Fruit fly (Drosophila melanogaster) whole organism, embryonic: ENCODE results near the gene Sas-6.

Source experiments
- B-H2 ChIP-seq: fragments of 200-800 bp; sonication (Bioruptor generic); optimal IDR thresholded peaks from 2 replicates; lab custom pipeline; 2018; ENCODE audit warnings: missing biosample characterization, mild to moderate bottlenecking, missing genetic modification characterization
- CG10565 ChIP-seq: fragments of 200-800 bp; sonication (Bioruptor generic); optimal IDR thresholded peaks from 3 replicates; lab custom pipeline; 2016; ENCODE audit warnings: missing biosample characterization, mild to moderate bottlenecking, missing genetic modification characterization
- CG11247 ChIP-seq: fragments of 200-800 bp; sonication (Bioruptor generic); IDR thresholded peaks from 2 replicates; pipeline ENCODE4 v1.3.6; 2022; ENCODE audit warnings: missing biosample characterization, missing genetic modification characterization
- CG11696 ChIP-seq: fragments of 200-800 bp; sonication (Bioruptor generic); IDR thresholded peaks from 2 replicates; pipeline ENCODE4 v1.3.6; 2022; ENCODE audit warnings: missing biosample characterization, missing genetic modification characterization
- CG11723 ChIP-seq: fragments of 200-800 bp; sonication (Bioruptor generic); optimal IDR thresholded peaks from 2 replicates; lab custom pipeline; 2017; ENCODE audit warnings: missing biosample characterization, mild to moderate bottlenecking, missing genetic modification characterization
- CG15479 ChIP-seq: fragments of 200-800 bp; sonication (Bioruptor generic); optimal IDR thresholded peaks from 3 replicates; lab custom pipeline; 2019; ENCODE audit warnings: missing biosample characterization, mild to moderate bottlenecking, missing genetic modification characterization, moderate library complexity
- CG16815 ChIP-seq: fragments of 200-800 bp; sonication (Bioruptor generic); optimal IDR thresholded peaks from 3 replicates; lab custom pipeline; 2017; ENCODE audit warnings: missing biosample characterization, mild to moderate bottlenecking, missing genetic modification characterization
- CG16863 ChIP-seq: fragments of 200-800 bp; sonication (Bioruptor generic); optimal IDR thresholded peaks from 3 replicates; lab custom pipeline; 2016; ENCODE audit warnings: missing biosample characterization, missing genetic modification characterization
- CG1792 ChIP-seq: fragments of 200-800 bp; sonication (Bioruptor generic); optimal IDR thresholded peaks from 2 replicates; lab custom pipeline; 2016; ENCODE audit warnings: missing biosample characterization, missing genetic modification characterization
- CG18476 ChIP-seq: fragments of 200-800 bp; sonication (Bioruptor generic); optimal IDR thresholded peaks from 2 replicates; lab custom pipeline; 2016; ENCODE audit warnings: missing biosample characterization, mild to moderate bottlenecking, missing genetic modification characterization
- CG18619 ChIP-seq: fragments of 200-800 bp; sonication (Bioruptor generic); optimal IDR thresholded peaks from 3 replicates; lab custom pipeline; 2017; ENCODE audit warnings: missing biosample characterization, mild to moderate bottlenecking, missing genetic modification characterization
- CG2120 ChIP-seq: fragments of 200-800 bp; sonication (Bioruptor generic); optimal IDR thresholded peaks from 3 replicates; lab custom pipeline; 2016; ENCODE audit warnings: missing biosample characterization, missing genetic modification characterization
- CG2712 ChIP-seq: fragments of 200-800 bp; optimal IDR thresholded peaks from 3 replicates; lab custom pipeline; 2019; ENCODE audit warnings: missing biosample characterization, mild to moderate bottlenecking, missing genetic modification characterization, moderate library complexity
- CG2875 ChIP-seq: fragments of 200-800 bp; sonication (Bioruptor generic); optimal IDR thresholded peaks from 2 replicates; lab custom pipeline; 2017; ENCODE audit warnings: missing biosample characterization, mild to moderate bottlenecking, missing genetic modification characterization, missing genetic modification reagents
- CG31388 ChIP-seq: fragments of 200-800 bp; sonication (Bioruptor generic); optimal IDR thresholded peaks from 2 replicates; lab custom pipeline; 2016; ENCODE audit warnings: missing biosample characterization, missing genetic modification characterization
- CG4404 ChIP-seq: fragments of 200-800 bp; sonication (Bioruptor generic); IDR thresholded peaks from 2 replicates; pipeline ENCODE4 v1.3.6; 2022; ENCODE audit warnings: missing biosample characterization, missing genetic modification characterization
- CG5953 ChIP-seq: fragments of 200-800 bp; sonication (Bioruptor generic); IDR thresholded peaks from 2 replicates; pipeline ENCODE4 v1.3.6; 2022; ENCODE audit warnings: missing biosample characterization, missing genetic modification characterization
- CG6272 ChIP-seq: fragments of 200-800 bp; sonication (Bioruptor generic); IDR thresholded peaks from 2 replicates; pipeline ENCODE4 v1.3.6; 2022; ENCODE audit warnings: missing biosample characterization, missing genetic modification characterization
- CG7556 ChIP-seq: fragments of 200-800 bp; sonication (Bioruptor generic); optimal IDR thresholded peaks from 2 replicates; lab custom pipeline; 2017; ENCODE audit warnings: missing biosample characterization, mild to moderate bottlenecking, missing genetic modification characterization
- CG8944 ChIP-seq: fragments of 200-800 bp; sonication (Bioruptor generic); optimal IDR thresholded peaks from 3 replicates; lab custom pipeline; 2016; ENCODE audit warnings: missing biosample characterization, missing genetic modification characterization
- CG9215 ChIP-seq: fragments of 200-800 bp; sonication (Bioruptor generic); IDR thresholded peaks from 2 replicates; pipeline ENCODE4 v1.3.6; 2022; ENCODE audit warnings: missing biosample characterization, missing genetic modification characterization
- Camta ChIP-seq: fragments of 200-800 bp; sonication (Bioruptor generic); optimal IDR thresholded peaks from 2 replicates; lab custom pipeline; 2016; ENCODE audit warnings: missing biosample characterization, missing genetic modification characterization
- E2f2 ChIP-seq: fragments of 200-800 bp; sonication (Bioruptor generic); IDR thresholded peaks from 2 replicates; pipeline ENCODE4 v1.3.6; 2022; ENCODE audit warnings: missing biosample characterization, missing genetic modification characterization
- Fer3 ChIP-seq: fragments of 200-800 bp; sonication (Bioruptor generic); optimal IDR thresholded peaks from 2 replicates; lab custom pipeline; 2018; ENCODE audit warnings: missing biosample characterization, mild to moderate bottlenecking, missing genetic modification characterization, moderate library complexity
- HHEX ChIP-seq: fragments of 200-800 bp; sonication (Bioruptor generic); optimal IDR thresholded peaks from 3 replicates; lab custom pipeline; 2017; ENCODE audit warnings: missing biosample characterization, mild to moderate bottlenecking, missing genetic modification characterization, missing genetic modification reagents
- NK7.1 ChIP-seq: fragments of 200-800 bp; sonication (Bioruptor generic); optimal IDR thresholded peaks from 3 replicates; lab custom pipeline; 2016; ENCODE audit warnings: missing biosample characterization, missing genetic modification characterization
- Oli ChIP-seq: fragments of 200-800 bp; sonication (Bioruptor generic); optimal IDR thresholded peaks from 2 replicates; lab custom pipeline; 2018; ENCODE audit warnings: missing biosample characterization, mild to moderate bottlenecking, missing genetic modification characterization, moderate library complexity
- Sry-δ ChIP-seq: fragments of 200-800 bp; sonication (Bioruptor generic); optimal IDR thresholded peaks from 2 replicates; lab custom pipeline; 2016; ENCODE audit warnings: missing biosample characterization, missing genetic modification characterization
- abd-A ChIP-seq: fragments of 200-800 bp; sonication (Bioruptor generic); optimal IDR thresholded peaks from 3 replicates; lab custom pipeline; 2019; ENCODE audit warnings: missing biosample characterization, mild to moderate bottlenecking, missing genetic modification characterization, moderate library complexity
- amos ChIP-seq: fragments of 200-800 bp; sonication (Bioruptor generic); IDR thresholded peaks from 2 replicates; pipeline ENCODE4 v1.3.6; 2022; ENCODE audit warnings: missing biosample characterization, missing genetic modification characterization; ENCODE audit not compliant: partially characterized antibody
- ara ChIP-seq: fragments of 200-800 bp; sonication (Bioruptor generic); IDR thresholded peaks from 2 replicates; pipeline ENCODE4 v1.3.6; 2022; ENCODE audit warnings: missing biosample characterization, missing genetic modification characterization
- ase ChIP-seq: fragments of 200-800 bp; sonication (Bioruptor generic); IDR thresholded peaks from 3 replicates; pipeline ENCODE4 v1.3.6; 2022; ENCODE audit warnings: missing biosample characterization, missing genetic modification characterization
- cad ChIP-seq: fragments of >200 bp; optimal IDR thresholded peaks from 2 replicates; lab custom pipeline; 2017; ENCODE audit warnings: missing biosample characterization, missing genetic modification characterization
- fd102C ChIP-seq: fragments of 200-800 bp; sonication (Bioruptor generic); optimal IDR thresholded peaks from 2 replicates; lab custom pipeline; 2018; ENCODE audit warnings: missing biosample characterization, mild to moderate bottlenecking, missing genetic modification characterization, moderate library complexity
- fd3F ChIP-seq: fragments of 200-800 bp; sonication (Bioruptor generic); optimal IDR thresholded peaks from 2 replicates; lab custom pipeline; 2018; ENCODE audit warnings: missing biosample characterization, mild to moderate bottlenecking, missing genetic modification characterization, moderate library complexity
- fd96Cb ChIP-seq: fragments of 200-800 bp; sonication (Bioruptor generic); optimal IDR thresholded peaks from 2 replicates; lab custom pipeline; 2018; ENCODE audit warnings: missing biosample characterization, mild to moderate bottlenecking, missing genetic modification characterization, moderate library complexity
- gce ChIP-seq: fragments of 200-800 bp; sonication (Bioruptor generic); IDR thresholded peaks from 3 replicates; pipeline ENCODE4 v1.3.6; 2022; ENCODE audit warnings: missing biosample characterization, missing genetic modification characterization
- gcm2 ChIP-seq: fragments of 200-800 bp; sonication (Bioruptor generic); optimal IDR thresholded peaks from 2 replicates; lab custom pipeline; 2016; ENCODE audit warnings: missing biosample characterization, missing genetic modification characterization
- gem ChIP-seq: fragments of 200-800 bp; sonication (Bioruptor generic); optimal IDR thresholded peaks from 2 replicates; lab custom pipeline; 2019; ENCODE audit warnings: missing biosample characterization, mild to moderate bottlenecking, missing genetic modification characterization, moderate library complexity
- ken ChIP-seq: fragments of 200-800 bp; sonication (Bioruptor generic); IDR thresholded peaks from 3 replicates; pipeline ENCODE4 v1.3.6; 2022; ENCODE audit warnings: missing biosample characterization, missing genetic modification characterization
- knrl ChIP-seq: fragments of 200-800 bp; sonication (Bioruptor generic); IDR thresholded peaks from 3 replicates; pipeline ENCODE4 v1.3.6; 2022; ENCODE audit warnings: missing biosample characterization, missing genetic modification characterization; ENCODE audit not compliant: partially characterized antibody
- lmd ChIP-seq: fragments of 200-800 bp; sonication (Bioruptor generic); IDR thresholded peaks from 2 replicates; pipeline ENCODE4 v1.3.6; 2022; ENCODE audit warnings: missing biosample characterization, missing genetic modification characterization
- nerfin-2 ChIP-seq: fragments of 200-800 bp; sonication (Bioruptor generic); IDR thresholded peaks from 2 replicates; pipeline ENCODE4 v1.3.6; 2022; ENCODE audit warnings: missing biosample characterization, missing genetic modification characterization; ENCODE audit not compliant: partially characterized antibody
- nmo ChIP-seq: fragments of 200-800 bp; sonication (Bioruptor generic); optimal IDR thresholded peaks from 2 replicates; lab custom pipeline; 2018; ENCODE audit warnings: missing biosample characterization, mild to moderate bottlenecking, missing genetic modification characterization, moderate library complexity
- odd ChIP-seq: fragments of 200-800 bp; sonication (Bioruptor generic); optimal IDR thresholded peaks from 2 replicates; lab custom pipeline; 2017; ENCODE audit warnings: missing biosample characterization, mild to moderate bottlenecking, missing genetic modification characterization
- onecut ChIP-seq: fragments of 200-800 bp; sonication (Bioruptor generic); IDR thresholded peaks from 2 replicates; pipeline ENCODE4 v1.3.6; 2022; ENCODE audit warnings: missing biosample characterization, missing genetic modification characterization
- seq ChIP-seq: fragments of 200-800 bp; sonication (Bioruptor generic); IDR thresholded peaks from 2 replicates; pipeline ENCODE4 v1.3.6; 2022; ENCODE audit warnings: missing biosample characterization, missing genetic modification characterization
- sna ChIP-seq: fragments of 200-800 bp; sonication (Bioruptor generic); IDR thresholded peaks from 2 replicates; pipeline ENCODE4 v1.3.6; 2022; ENCODE audit warnings: missing biosample characterization, missing genetic modification characterization; ENCODE audit not compliant: partially characterized antibody
- ssp ChIP-seq: fragments of 200-800 bp; sonication (Bioruptor generic); IDR thresholded peaks from 2 replicates; pipeline ENCODE4 v1.3.6; 2022; ENCODE audit warnings: missing biosample characterization, missing genetic modification characterization
- tin ChIP-seq: fragments of 200-800 bp; sonication (Bioruptor generic); optimal IDR thresholded peaks from 3 replicates; lab custom pipeline; 2016; ENCODE audit warnings: missing biosample characterization, missing genetic modification characterization
- yki ChIP-seq: fragments of >200 bp; optimal IDR thresholded peaks from 3 replicates; lab custom pipeline; 2018

Gene Sas-6

dm6 chr3R:29997607-29998236 lies 2.6 kb downstream of the Sas-6 start, which contains the start of the genes CG15525 and CG11504 (continued):
- TF ChIP-seq CG31388 (GFP tag; lab: Kevin White, UChicago), result no peak
- TF ChIP-seq cad (GFP tag; lab: Kevin White, UChicago), result no peak
- no peak for TF ChIP-seq CG1792 (GFP tag; lab: Kevin White, UChicago)
- no peak for TF ChIP-seq CG10565 (GFP tag; lab: Kevin White, UChicago)
- TF ChIP-seq CG11247 (GFP tag; lab: Robert Waterston, UW), result no peak
- TF ChIP-seq B-H2 (GFP tag; lab: Kevin White, UChicago), result no peak
- no peak for TF ChIP-seq gem (tag; lab: Kevin White, UChicago)
- TF ChIP-seq tin (GFP tag; lab: Kevin White, UChicago), result peak; percentile 41
- TF ChIP-seq lmd (GFP tag; lab: Robert Waterston, UW), result 0 out of 2 replicates have a peak, but pooled peaks have one; percentile 33
- no peak for TF ChIP-seq HHEX
- peak; percentile 43; the same call in 1 of the 3 replicates for TF ChIP-seq ase (GFP tag; lab: Robert Waterston, UW)
- TF ChIP-seq fd3F, result peak; percentile 10
- TF ChIP-seq CG5953 (GFP tag; lab: Robert Waterston, UW), result peak; percentile 38; the same call in 1 of the 2 replicates
- TF ChIP-seq CG16815, result no peak
- peak; percentile 62 for TF ChIP-seq nmo (GFP tag; lab: Kevin White, UChicago)
- peak; percentile 22; the same call in 1 of the 2 replicates for TF ChIP-seq ssp
- TF ChIP-seq CG2875 (GFP tag; lab: Kevin White, UChicago), result no peak
- TF ChIP-seq amos (GFP tag; lab: Robert Waterston, UW), result peak; percentile 79
- no peak for TF ChIP-seq ara
- TF ChIP-seq nerfin-2, result peak; percentile 86
- TF ChIP-seq Sry-δ (GFP tag; lab: Kevin White, UChicago), result peak; percentile 74
- peak; percentile 75 for TF ChIP-seq CG2120 (GFP tag; lab: Kevin White, UChicago)
- no peak for TF ChIP-seq CG18619
- no peak for TF ChIP-seq CG11696 (GFP tag; lab: Robert Waterston, UW)
- peak; percentile 92 for TF ChIP-seq knrl (GFP tag; lab: Robert Waterston, UW)
- TF ChIP-seq ken (GFP tag; lab: Robert Waterston, UW), result no peak
- TF ChIP-seq CG18476 (GFP tag; lab: Kevin White, UChicago), result peak; percentile 47
- peak; percentile 17 for TF ChIP-seq CG16863 (GFP tag; lab: Kevin White, UChicago)
- no peak for TF ChIP-seq Oli
- TF ChIP-seq E2f2 (GFP tag; lab: Robert Waterston, UW), result peak; percentile 50
- peak; percentile 60 for TF ChIP-seq onecut (GFP tag; lab: Robert Waterston, UW)
- TF ChIP-seq CG6272 (GFP tag; lab: Robert Waterston, UW), result peak; percentile 66
- TF ChIP-seq CG15479 (GFP tag; lab: Kevin White, UChicago), result peak; percentile 79
- peak; percentile 89 for TF ChIP-seq sna
- peak; percentile 57 for TF ChIP-seq CG9215 (GFP tag; lab: Robert Waterston, UW)
- TF ChIP-seq Fer3 (tag; lab: Kevin White, UChicago), result no peak
- no peak for TF ChIP-seq odd (GFP tag; lab: Kevin White, UChicago)
- no peak for TF ChIP-seq CG7556
- no peak for TF ChIP-seq CG4404
- TF ChIP-seq abd-A (tag; lab: Kevin White, UChicago), result no peak
- TF ChIP-seq yki (lab: Kevin White, UChicago), result no peak
- TF ChIP-seq Camta, result peak; percentile 53
- peak; percentile 36; the same call in 1 of the 2 replicates for TF ChIP-seq seq (GFP tag; lab: Robert Waterston, UW)
- no peak for TF ChIP-seq CG11723 (GFP tag; lab: Kevin White, UChicago)
- peak; percentile 8 for TF ChIP-seq CG8944
- TF ChIP-seq CG2712 (tag; lab: Kevin White, UChicago), result no peak
- no peak for TF ChIP-seq NK7.1
- peak; percentile 33 for TF ChIP-seq fd96Cb (tag; lab: Kevin White, UChicago)
- TF ChIP-seq fd102C, result no peak
- no peak for TF ChIP-seq gce (GFP tag; lab: Robert Waterston, UW)
- no peak for TF ChIP-seq gcm2 (GFP tag; lab: Kevin White, UChicago)
